Worm (Caenorhabditis elegans) whole organism, L4/young adult: ENCODE data around the gene prp-38.
A peak's percentile ranks its signal among the peaks of the same experiment; 100 is the strongest.

Source experiments
- W03F9.2 ChIP-seq: fragments of 150-350 bp; optimal IDR thresholded peaks from 2 replicates; lab custom pipeline; 2014; ENCODE audit warnings: missing biosample characterization, missing genetic modification characterization
- dao-5 ChIP-seq: sonication (generic microtip); optimal IDR thresholded peaks from 2 replicates; lab custom pipeline; 2016; ENCODE audit warnings: missing genotype, missing genetic modification characterization, moderate library complexity, missing compliant biosample characterization
- him-1 ChIP-seq: sonication (generic microtip); optimal IDR thresholded peaks from 2 replicates; lab custom pipeline; 2016; ENCODE audit warnings: missing genotype, missing genetic modification reagents, missing genetic modification characterization, missing compliant biosample characterization

DNA sequence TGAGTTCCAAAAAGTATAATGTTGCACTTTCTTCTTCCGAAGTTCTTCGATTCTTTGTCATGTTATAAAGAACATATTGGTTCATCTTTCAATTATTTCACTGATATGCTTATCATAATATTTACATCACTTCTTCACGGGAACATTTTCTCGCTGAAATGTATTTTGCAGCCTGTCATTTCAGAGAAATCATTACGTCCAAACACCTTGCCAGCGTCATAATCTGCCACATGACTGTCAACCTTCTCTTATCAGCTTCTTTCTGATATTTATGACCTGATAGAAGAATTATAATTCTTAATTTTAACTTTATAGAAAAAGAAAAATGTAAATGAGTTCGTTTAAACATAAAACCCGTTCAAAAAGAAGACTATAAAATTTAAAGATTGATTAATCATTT, 3.8 kb downstream of the prp-38 start:
- TF ChIP-seq W03F9.2 (tag; lab: Kevin White, UChicago) (peak; percentile 1), dao-5 (tag; lab: Kevin White, UChicago) (no peak), him-1 (tag; lab: Kevin White, UChicago) (no peak)
